Fruit fly (Drosophila melanogaster): ENCODE results near the gene CG34150.

Gene CG34150

DNA sequence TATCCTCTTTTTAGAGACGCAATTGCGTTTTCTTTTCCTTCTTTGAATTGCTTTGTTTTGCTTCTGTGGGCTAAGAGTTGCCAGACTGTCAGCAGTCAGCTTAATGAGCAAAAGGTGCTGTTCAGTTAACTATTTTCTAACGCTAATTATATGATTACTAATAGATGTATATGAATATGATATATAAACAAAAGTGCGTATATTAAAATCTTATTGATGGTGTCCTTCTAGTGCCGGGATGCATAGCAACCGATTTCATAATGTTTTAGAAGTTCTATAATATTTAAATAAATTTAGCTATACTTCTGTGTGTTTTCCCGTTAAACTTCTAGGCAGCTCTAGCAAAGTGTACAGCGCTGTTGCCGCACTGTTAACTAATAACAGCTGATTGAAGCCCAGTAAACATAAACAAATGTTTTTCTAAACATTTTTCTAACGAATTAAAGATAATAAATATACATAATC, 15.9 kb downstream of the CG34150 start, which contains the start of the genes Kaz and CG43273 (continued):
- TF ChIP-seq CG34224 (GFP tag; IDR thresholded peaks at IDR 0.05; ENCODE audit: partially characterized antibody) (no peak), Stat92E (GFP tag; optimal IDR thresholded peaks at IDR 0.05) (no peak), Gug (GFP tag; IDR thresholded peaks at IDR 0.05) (no peak; the same call in 3 of the 4 replicates), run (tag; optimal IDR thresholded peaks at IDR 0.05) (no peak), CG4328 (GFP tag; optimal IDR thresholded peaks at IDR 0.05) (peak; percentile 23), zen2 (GFP tag; IDR thresholded peaks at IDR 0.05; ENCODE audit: partially characterized antibody) (no peak), Oaz (GFP tag; IDR thresholded peaks at IDR 0.05) (no peak), crc (GFP tag; optimal IDR thresholded peaks at IDR 0.05) (no peak), ab (GFP tag; optimal IDR thresholded peaks at IDR 0.05) (no peak), stwl (tag; optimal IDR thresholded peaks at IDR 0.05) (no peak), CG7271 (tag; optimal IDR thresholded peaks at IDR 0.05) (peak; percentile 2), z (GFP tag; IDR thresholded peaks at IDR 0.05) (no peak), lbe (GFP tag; optimal IDR thresholded peaks at IDR 0.05) (peak; percentile 32), cas (GFP tag; IDR thresholded peaks at IDR 0.05) (no peak), Opbp (GFP tag; IDR thresholded peaks at IDR 0.05; ENCODE audit: partially characterized antibody) (no peak), Fer2 (tag; optimal IDR thresholded peaks at IDR 0.05) (peak; percentile 39), zf30C (GFP tag; optimal IDR thresholded peaks at IDR 0.05) (no peak), trh (GFP tag; optimal IDR thresholded peaks at IDR 0.05) (no peak), ro (GFP tag; IDR thresholded peaks at IDR 0.05) (no peak), Ada2b (GFP tag; IDR thresholded peaks at IDR 0.05) (no peak), Max (GFP tag; optimal IDR thresholded peaks at IDR 0.05) (peak; percentile 56), hkb (optimal IDR thresholded peaks at IDR 0.05) (no peak), hkb (GFP tag; IDR thresholded peaks at IDR 0.05) (no peak), Ets97D (GFP tag; optimal IDR thresholded peaks at IDR 0.05) (no peak), CG10431 (GFP tag; optimal IDR thresholded peaks at IDR 0.05) (no peak), CG11695 (GFP tag; IDR thresholded peaks at IDR 0.05) (no peak), Tbp (GFP tag; optimal IDR thresholded peaks at IDR 0.05) (no peak), Lhr (GFP tag; optimal IDR thresholded peaks at IDR 0.05) (no peak), Dbx (GFP tag; IDR thresholded peaks at IDR 0.05) (no peak), CG30020 (tag; optimal IDR thresholded peaks at IDR 0.05) (peak; percentile 68), Hr3 (GFP tag; optimal IDR thresholded peaks at IDR 0.05) (peak; percentile 48), CG7987 (GFP tag; optimal IDR thresholded peaks at IDR 0.05) (no peak), CG18262 (tag; optimal IDR thresholded peaks at IDR 0.05) (no peak), Hmx (GFP tag; optimal IDR thresholded peaks at IDR 0.05) (no peak), CG2120 (GFP tag; optimal IDR thresholded peaks at IDR 0.05) (peak; percentile 67), CG11560 (tag; IDR thresholded peaks at IDR 0.05) (no peak), CG10979 (tag; optimal IDR thresholded peaks at IDR 0.05) (peak; percentile 56), jing (GFP tag; optimal IDR thresholded peaks at IDR 0.05) (no peak), Abd-B (GFP tag; optimal IDR thresholded peaks at IDR 0.05) (peak; percentile 81), tx (GFP tag; optimal IDR thresholded peaks at IDR 0.05) (no peak), CG17359 (tag; optimal IDR thresholded peaks at IDR 0.05) (peak; percentile 46), Nf-YA (GFP tag; IDR thresholded peaks at IDR 0.05) (no peak), CG15479 (GFP tag; optimal IDR thresholded peaks at IDR 0.05) (no peak), eyg (GFP tag; optimal IDR thresholded peaks at IDR 0.05) (no peak), Optix (GFP tag; IDR thresholded peaks at IDR 0.05) (no peak), Kr (GFP tag; optimal IDR thresholded peaks at IDR 0.05) (no peak), HLHmδ (GFP tag; optimal IDR thresholded peaks at IDR 0.05) (no peak), CG7928 (GFP tag; optimal IDR thresholded peaks at IDR 0.05) (no peak), Xrp1 (GFP tag; IDR thresholded peaks at IDR 0.05) (peak; percentile 40; the same call in 1 of the 2 replicates), grau (tag; optimal IDR thresholded peaks at IDR 0.05) (no peak), CG31365 (tag; optimal IDR thresholded peaks at IDR 0.05) (no peak), CG14860 (GFP tag; IDR thresholded peaks at IDR 0.05; ENCODE audit: partially characterized antibody) (no peak)

Data from whole organism, embryonic.